Worm (Caenorhabditis elegans): ENCODE measurements around the gene Y43F8B.7.

Y43F8B.7 gene

ce11 chrV:19521351-19522278 is 31.1 kb downstream of the Y43F8B.7 start (continued):
- peak in 1 of 2 experiments; percentile 93 for TF ChIP-seq unc-62 (GFP tag; optimal IDR thresholded peaks at IDR 0.05 in 1 of 2)
- no peak for TF ChIP-seq unc-62 (tag; optimal IDR thresholded peaks at IDR 0.05)
- TF ChIP-seq mxl-2 (GFP tag; conservative IDR thresholded peaks at IDR 0.05): no peak
- no peak for TF ChIP-seq nhr-42 (GFP tag; IDR thresholded peaks at IDR 0.05)
- peak; percentile 46 to 76 for TF ChIP-seq mdl-1 (tag; optimal IDR thresholded peaks at IDR 0.05)
- 0 out of 2 replicates have a peak, but pooled peaks have one; percentile 35 for TF ChIP-seq mdt-29 (GFP tag; IDR thresholded peaks at IDR 0.05)
- TF ChIP-seq rbr-2 (tag; optimal IDR thresholded peaks at IDR 0.05): no peak
- TF ChIP-seq nhr-48 (tag; optimal IDR thresholded peaks at IDR 0.05): peak; percentile 15
- peak; percentile 37 for TF ChIP-seq nhr-28 (tag; optimal IDR thresholded peaks at IDR 0.05)
- TF ChIP-seq lin-13 (GFP tag; optimal IDR thresholded peaks at IDR 0.05): no peak
- no peak for TF ChIP-seq nhr-76 (tag; optimal IDR thresholded peaks at IDR 0.05)
- no peak for TF ChIP-seq mxl-3 (GFP tag; optimal IDR thresholded peaks at IDR 0.05)

ce11 chrV:19522551-19523137 is 32.1 kb downstream of the Y43F8B.7 start:
- TF ChIP-seq T26A8.4 (GFP tag; IDR thresholded peaks at IDR 0.05) (peak; percentile 88), daf-16 (GFP tag; optimal IDR thresholded peaks at IDR 0.05) (no peak), daf-16 (tag; optimal IDR thresholded peaks at IDR 0.05) (peak; percentile 65), lin-13 (GFP tag; optimal IDR thresholded peaks at IDR 0.05) (peak; percentile 65), lin-38 (GFP tag; IDR thresholded peaks at IDR 0.05) (peak; percentile 57), zfp-3 (GFP tag; conservative IDR thresholded peaks at IDR 0.05) (peak; percentile 80), mep-1 (tag; optimal IDR thresholded peaks at IDR 0.05) (peak; percentile 94), lim-7 (GFP tag; IDR thresholded peaks at IDR 0.05) (no peak), dve-1 (tag; optimal IDR thresholded peaks at IDR 0.05; ENCODE audit: insufficient read depth) (peak; percentile 93), lin-29 (GFP tag; IDR thresholded peaks at IDR 0.05) (0 out of 2 replicates have a peak, but pooled peaks have one; percentile 58), set-16 (GFP tag; IDR thresholded peaks at IDR 0.05) (peak; percentile 86), lin-1 (GFP tag; IDR thresholded peaks at IDR 0.05) (peak; percentile 93), nhr-42 (GFP tag; IDR thresholded peaks at IDR 0.05) (peak; percentile 69), ztf-11 (tag; optimal IDR thresholded peaks at IDR 0.05) (no peak), nhr-48 (tag; optimal IDR thresholded peaks at IDR 0.05) (peak; percentile 96), tra-1 (GFP tag; IDR thresholded peaks at IDR 0.05) (peak; percentile 92), mes-2 (tag; optimal IDR thresholded peaks at IDR 0.05; ENCODE audit: poor library complexity, severe bottlenecking) (peak; percentile 75), lin-15B (tag; optimal IDR thresholded peaks at IDR 0.05) (no peak), F49E8.2 (tag; optimal IDR thresholded peaks at IDR 0.05; ENCODE audit: borderline replicate concordance) (no peak), nhr-25 (tag; optimal IDR thresholded peaks at IDR 0.05; ENCODE audit: borderline replicate concordance, insufficient read depth) (peak; percentile 92), ctbp-1 (GFP tag; IDR thresholded peaks at IDR 0.05) (peak; percentile 93), daf-12 (tag; optimal IDR thresholded peaks at IDR 0.05) (no peak), F10B5.3 (tag; optimal IDR thresholded peaks at IDR 0.05) (no peak), jun-1 (tag; optimal IDR thresholded peaks at IDR 0.05) (peak; percentile 70), mxl-2 (GFP tag; conservative IDR thresholded peaks at IDR 0.05) (peak; percentile 67), pha-4 (GFP tag; IDR thresholded peaks at IDR 0.05) (peak; percentile 23; the same call in 1 of the 2 replicates), pha-4 (tag; optimal IDR thresholded peaks at IDR 0.05) (no peak), Y48G9A.11 (GFP tag; IDR thresholded peaks at IDR 0.05) (peak; percentile 9; the same call in 1 of the 2 replicates), daf-19 (GFP tag; conservative IDR thresholded peaks at IDR 0.05) (peak; percentile 60), ztf-7 (tag; optimal IDR thresholded peaks at IDR 0.05) (peak; percentile 21), hmg-1.1 (GFP tag; IDR thresholded peaks at IDR 0.05) (peak; percentile 92), Y5F2A.4 (GFP tag; optimal IDR thresholded peaks at IDR 0.05) (no peak), spr-3 (GFP tag; optimal IDR thresholded peaks at IDR 0.05) (peak; percentile 72), ama-1 (optimal IDR thresholded peaks at IDR 0.05) (peak; percentile 84), aha-1 (tag) (peak; percentile 100), gei-8 (GFP tag; optimal IDR thresholded peaks at IDR 0.05) (peak; percentile 88), nhr-10 (tag; optimal IDR thresholded peaks at IDR 0.05) (peak; percentile 80), zip-11 (GFP tag; IDR thresholded peaks at IDR 0.05) (no peak), ZK337.2 (GFP tag; IDR thresholded peaks at IDR 0.05) (no peak)
